Worm (Caenorhabditis elegans) whole organism, late embryonic: ENCODE results near the gene gmeb-3.

Experiments used
- C38D4.7 ChIP-seq: fragments of 200-800 bp; sonication (Bioruptor generic); optimal IDR thresholded peaks from 2 replicates; lab custom pipeline; 2018; ENCODE audit warnings: mild to moderate bottlenecking, missing genetic modification characterization, moderate library complexity, missing compliant biosample characterization
- K02D7.2 ChIP-seq: sonication (generic microtip); optimal IDR thresholded peaks from 2 replicates; lab custom pipeline; 2017; ENCODE audit warnings: mild to moderate bottlenecking, missing genetic modification characterization, missing compliant biosample characterization
- Y22D7AL.16 ChIP-seq: sonication (generic microtip); optimal IDR thresholded peaks from 2 replicates; lab custom pipeline; 2016; ENCODE audit warnings: missing genetic modification characterization, missing compliant biosample characterization
- ahr-1 ChIP-seq: sonication (generic microtip); optimal IDR thresholded peaks from 2 replicates; lab custom pipeline; 2016; ENCODE audit warnings: missing genetic modification characterization, missing compliant biosample characterization
- ama-1 ChIP-seq: fragments of 150-350 bp; optimal IDR thresholded peaks from 2 replicates; lab custom pipeline; 2014
- ceh-19 ChIP-seq: fragments of 200-800 bp; sonication (Bioruptor generic); optimal IDR thresholded peaks from 2 replicates; lab custom pipeline; 2018; ENCODE audit warnings: mild to moderate bottlenecking, missing genetic modification characterization, missing compliant biosample characterization
- ceh-22 ChIP-seq: sonication (generic microtip); optimal IDR thresholded peaks from 2 replicates; lab custom pipeline; 2017; ENCODE audit warnings: missing biosample characterization, missing genetic modification characterization
- ceh-24 ChIP-seq: sonication (generic microtip); optimal IDR thresholded peaks from 2 replicates; lab custom pipeline; 2016; ENCODE audit warnings: mild to moderate bottlenecking, missing genetic modification characterization, missing compliant biosample characterization
- ceh-30 ChIP-seq: fragments of 150-350 bp; optimal IDR thresholded peaks from 2 replicates; lab custom pipeline; 2014; ENCODE audit warnings: missing biosample characterization, missing genetic modification characterization
- ceh-31 ChIP-seq: sonication (generic microtip); optimal IDR thresholded peaks from 2 replicates; lab custom pipeline; 2016; ENCODE audit warnings: missing genetic modification characterization, missing compliant biosample characterization
- ceh-34 ChIP-seq: sonication (generic microtip); optimal IDR thresholded peaks from 2 replicates; lab custom pipeline; 2016; ENCODE audit warnings: mild to moderate bottlenecking, missing genetic modification characterization, missing compliant biosample characterization
- ceh-48 ChIP-seq: sonication (generic microtip); optimal IDR thresholded peaks from 2 replicates; lab custom pipeline; 2016; ENCODE audit warnings: missing genetic modification characterization, inconsistent platforms, missing compliant biosample characterization
- ceh-9 ChIP-seq: sonication (generic microtip); optimal IDR thresholded peaks from 2 replicates; lab custom pipeline; 2016; ENCODE audit warnings: mild to moderate bottlenecking, missing genetic modification characterization, inconsistent platforms, missing compliant biosample characterization
- dmd-4 ChIP-seq: sonication (generic microtip); optimal IDR thresholded peaks from 2 replicates; lab custom pipeline; 2016; ENCODE audit warnings: borderline replicate concordance, missing genetic modification characterization, missing compliant biosample characterization
- dve-1 ChIP-seq: sonication (generic microtip); optimal IDR thresholded peaks from 2 replicates; lab custom pipeline; 2017; ENCODE audit warnings: antibody characterized with exemption, mild to moderate bottlenecking, missing genetic modification characterization, missing compliant biosample characterization
- gmeb-2 ChIP-seq: sonication (generic microtip); optimal IDR thresholded peaks from 2 replicates; lab custom pipeline; 2016; ENCODE audit warnings: missing genetic modification characterization, inconsistent platforms, missing compliant biosample characterization
- hlh-15 ChIP-seq: sonication (generic microtip); optimal IDR thresholded peaks from 2 replicates; lab custom pipeline; 2016; ENCODE audit warnings: missing genetic modification characterization, missing compliant biosample characterization
- hlh-6 ChIP-seq: sonication (generic microtip); optimal IDR thresholded peaks from 2 replicates; lab custom pipeline; 2016; ENCODE audit warnings: missing genotype, missing genetic modification characterization, missing compliant biosample characterization
- lin-11 ChIP-seq: fragments of 200-800 bp; sonication (Bioruptor generic); optimal IDR thresholded peaks from 2 replicates; lab custom pipeline; 2018; ENCODE audit warnings: mild to moderate bottlenecking, missing genetic modification characterization, missing compliant biosample characterization
- mec-3 ChIP-seq: sonication (generic microtip); optimal IDR thresholded peaks from 2 replicates; lab custom pipeline; 2016; ENCODE audit warnings: borderline replicate concordance, missing genetic modification characterization, missing compliant biosample characterization
- npax-4 ChIP-seq: sonication (generic microtip); optimal IDR thresholded peaks from 2 replicates; lab custom pipeline; 2016; ENCODE audit warnings: missing genetic modification characterization, missing compliant biosample characterization
- pag-3 ChIP-seq: sonication (generic microtip); optimal IDR thresholded peaks from 2 replicates; lab custom pipeline; 2016; ENCODE audit warnings: missing compliant biosample characterization, missing genetic modification characterization, borderline replicate concordance
- pat-9 ChIP-seq: fragments of 200-800 bp; sonication (Bioruptor generic); optimal IDR thresholded peaks from 2 replicates; lab custom pipeline; 2018; ENCODE audit warnings: mild to moderate bottlenecking, missing genetic modification characterization, moderate library complexity, missing compliant biosample characterization
- pax-1 ChIP-seq: fragments of 150-350 bp; optimal IDR thresholded peaks from 2 replicates; lab custom pipeline; 2014; ENCODE audit warnings: missing biosample characterization, missing genetic modification characterization
- pha-2 ChIP-seq: sonication (generic microtip); optimal IDR thresholded peaks from 2 replicates; lab custom pipeline; 2017; ENCODE audit warnings: mild to moderate bottlenecking, missing genetic modification characterization, missing compliant biosample characterization
- pqm-1 ChIP-seq: sonication (generic microtip); optimal IDR thresholded peaks from 2 replicates; lab custom pipeline; 2016; ENCODE audit warnings: missing genetic modification characterization, missing compliant biosample characterization
- pros-1 ChIP-seq: fragments of 150-350 bp; optimal IDR thresholded peaks from 2 replicates; lab custom pipeline; 2014; ENCODE audit warnings: missing biosample characterization, missing genetic modification reagents, missing genetic modification characterization
- rnt-1 ChIP-seq: sonication (generic microtip); optimal IDR thresholded peaks from 2 replicates; lab custom pipeline; 2016; ENCODE audit warnings: missing genetic modification characterization, missing compliant biosample characterization
- sox-4 ChIP-seq: sonication (generic microtip); optimal IDR thresholded peaks from 2 replicates; lab custom pipeline; 2017; ENCODE audit warnings: mild to moderate bottlenecking, missing genetic modification characterization, inconsistent platforms, missing compliant biosample characterization
- syd-9 ChIP-seq: sonication (generic microtip); optimal IDR thresholded peaks from 2 replicates; lab custom pipeline; 2016; ENCODE audit warnings: mild to moderate bottlenecking, missing genetic modification characterization, moderate library complexity, missing compliant biosample characterization
- unc-42 ChIP-seq: sonication (generic microtip); optimal IDR thresholded peaks from 2 replicates; lab custom pipeline; 2016; ENCODE audit warnings: missing genotype, missing genetic modification characterization, missing compliant biosample characterization
- ztf-16 ChIP-seq: sonication (generic microtip); optimal IDR thresholded peaks from 2 replicates; lab custom pipeline; 2017; ENCODE audit warnings: missing genetic modification characterization, missing compliant biosample characterization

Gene gmeb-3

ce11 chrIII:3804422-3804821, 36.1 kb downstream of the gmeb-3 start, which contains the start of gene xbx-5:
Gene xbx-5 (minus strand): TSS chrIII:3804477.
- TF ChIP-seq ama-1 (lab: Kevin White, UChicago) (no peak), C38D4.7 (GFP tag; lab: Kevin White, UChicago) (no peak), ceh-22 (tag; lab: Kevin White, UChicago) (no peak), ceh-48 (tag; lab: Kevin White, UChicago) (no peak), ceh-19 (GFP tag; lab: Kevin White, UChicago) (no peak), ahr-1 (tag; lab: Kevin White, UChicago) (no peak)

ce11 chrIII:3806883-3807282, 38.6 kb downstream of the gmeb-3 start:
- TF ChIP-seq hlh-6 (tag; lab: Kevin White, UChicago) (no peak), ahr-1 (tag; lab: Kevin White, UChicago) (no peak), unc-42 (tag; lab: Kevin White, UChicago) (no peak), gmeb-2 (tag; lab: Kevin White, UChicago) (no peak), ceh-48 (tag; lab: Kevin White, UChicago) (no peak), pros-1 (no peak)

- TF ChIP-seq lin-11 (tag; lab: Kevin White, UChicago) (no peak), pax-1 (tag; lab: Kevin White, UChicago) (no peak), npax-4 (no peak), dmd-4 (no peak), ceh-31 (no peak), mec-3 (tag; lab: Kevin White, UChicago) (no peak), ceh-24 (tag; lab: Kevin White, UChicago) (no peak), K02D7.2 (tag; lab: Kevin White, UChicago) (no peak), pqm-1 (tag; lab: Kevin White, UChicago) (no peak)
Observed at ce11 chrIII:3807590-3807989, 39.3 kb downstream of the gmeb-3 start.

- TF ChIP-seq ztf-16 (tag; lab: Kevin White, UChicago) = no peak
- no peak for TF ChIP-seq Y22D7AL.16 (tag; lab: Kevin White, UChicago)
- TF ChIP-seq pag-3 = no peak
- TF ChIP-seq rnt-1 (tag; lab: Kevin White, UChicago) = no peak
- TF ChIP-seq pat-9 (tag; lab: Kevin White, UChicago) = no peak
- no peak for TF ChIP-seq ama-1 (lab: Kevin White, UChicago)
- no peak for TF ChIP-seq syd-9 (tag; lab: Kevin White, UChicago)
- TF ChIP-seq ceh-30 (tag; lab: Kevin White, UChicago) = no peak
- TF ChIP-seq hlh-15 (tag; lab: Kevin White, UChicago) = no peak
- no peak for TF ChIP-seq unc-42 (tag; lab: Kevin White, UChicago)
- no peak for TF ChIP-seq ceh-9
Observed at ce11 chrIII:3809008-3809407, 40.7 kb downstream of the gmeb-3 start, which contains the start of gene toh-1. Gene toh-1 (minus strand): TSS chrIII:3809030.

- TF ChIP-seq dve-1 (tag; lab: Kevin White, UChicago) = no peak
- TF ChIP-seq ceh-34 (tag; lab: Kevin White, UChicago) = no peak
- peak; percentile 7 for TF ChIP-seq ama-1 (lab: Kevin White, UChicago)
- TF ChIP-seq sox-4 = no peak
Observed at ce11 chrIII:3811375-3811924, 43.1 kb downstream of the gmeb-3 start.

ce11 chrIII:3812369-3812993, 44.2 kb downstream of the gmeb-3 start:
- TF ChIP-seq ahr-1 (tag; lab: Kevin White, UChicago) (no peak), pha-2 (tag; lab: Kevin White, UChicago) (no peak), gmeb-2 (tag; lab: Kevin White, UChicago) (peak; percentile 3)
- TF ChIP-seq, all 69 proteins: peak for 1
